Worm (Caenorhabditis elegans): ENCODE measurements around the gene cids-1.

- TF ChIP-seq hlh-30 (tag; optimal IDR thresholded peaks at IDR 0.05; ENCODE audit: insufficient read depth) (no peak), unc-39 (tag; optimal IDR thresholded peaks at IDR 0.05) (no peak), lir-3 (tag; optimal IDR thresholded peaks at IDR 0.05) (no peak), fos-1 (tag; optimal IDR thresholded peaks at IDR 0.05) (no peak), lsy-2 (tag; optimal IDR thresholded peaks at IDR 0.05) (peak in 1 of 2 experiments; percentile 75)
These were observed 6.4 kb upstream of the cids-1 start, which contains the start of gene tsp-2 for ce11 chrIII:8237827-8238226.
